Worm (Caenorhabditis elegans) whole organism, L4/young adult: ENCODE data around the gene gars-1.

ENCODE experiments used
- W03F9.2 ChIP-seq: fragments of 150-350 bp; optimal IDR thresholded peaks from 2 replicates; lab custom pipeline; 2014; ENCODE audit warnings: missing biosample characterization, missing genetic modification characterization
- dao-5 ChIP-seq: sonication (generic microtip); optimal IDR thresholded peaks from 2 replicates; lab custom pipeline; 2016; ENCODE audit warnings: missing genotype, missing genetic modification characterization, moderate library complexity, missing compliant biosample characterization
- him-1 ChIP-seq: sonication (generic microtip); optimal IDR thresholded peaks from 2 replicates; lab custom pipeline; 2016; ENCODE audit warnings: missing genotype, missing genetic modification reagents, missing genetic modification characterization, missing compliant biosample characterization

gars-1 gene

ce11 chrIII:5112399-5112798 lies 51.0 kb downstream of the gars-1 start:
- TF ChIP-seq him-1 (tag; lab: Kevin White, UChicago) (no peak), W03F9.2 (tag; lab: Kevin White, UChicago) (no peak), dao-5 (tag; lab: Kevin White, UChicago) (no peak)
